Worm (Caenorhabditis elegans) whole organism, L2 larva: Measurements from ENCODE around the gene kcc-3.

ENCODE experiments used
- C34F6.9 ChIP-seq: fragments of 150-350 bp; optimal IDR thresholded peaks from 2 replicates; lab custom pipeline; 2014; ENCODE audit warnings: missing biosample characterization, missing genetic modification characterization
- F13H6.1 ChIP-seq: sonication (generic microtip); optimal IDR thresholded peaks from 2 replicates; lab custom pipeline; 2016; ENCODE audit warnings: missing genetic modification characterization, missing compliant biosample characterization
- R02D3.7 ChIP-seq: fragments of 150-350 bp; optimal IDR thresholded peaks from 2 replicates; lab custom pipeline; 2014; ENCODE audit warnings: missing biosample characterization, missing genetic modification characterization
- Y55F3AM.14 ChIP-seq: fragments of 200-800 bp; sonication (Bioruptor generic); optimal IDR thresholded peaks from 2 replicates; lab custom pipeline; 2018; ENCODE audit warnings: mild to moderate bottlenecking, missing genetic modification characterization, missing compliant biosample characterization
- ZK546.5 ChIP-seq: sonication (generic microtip); optimal IDR thresholded peaks from 2 replicates; lab custom pipeline; 2017; ENCODE audit warnings: missing biosample characterization, missing genetic modification characterization
- alr-1 ChIP-seq: fragments of 150-350 bp; optimal IDR thresholded peaks from 2 replicates; lab custom pipeline; 2014; ENCODE audit warnings: missing biosample characterization, missing genetic modification characterization
- aly-2 ChIP-seq: fragments of 150-350 bp; optimal IDR thresholded peaks from 2 replicates; lab custom pipeline; 2014; ENCODE audit warnings: missing biosample characterization, missing genetic modification characterization
- ama-1 ChIP-seq: fragments of 150-350 bp; optimal IDR thresholded peaks from 2 replicates; lab custom pipeline; 2018; ENCODE audit warnings: inconsistent platforms
- blmp-1 ChIP-seq: sonication (generic microtip); optimal IDR thresholded peaks from 2 replicates; lab custom pipeline; 2017; ENCODE audit warnings: missing genetic modification characterization, mild to moderate bottlenecking, missing compliant biosample characterization, antibody characterized with exemption, moderate library complexity; ENCODE audit not compliant: insufficient read depth
- ceh-16 ChIP-seq: fragments of 150-350 bp; optimal IDR thresholded peaks from 2 replicates; lab custom pipeline; 2014; ENCODE audit warnings: missing biosample characterization, missing genetic modification characterization
- ceh-82 ChIP-seq: fragments of 150-350 bp; optimal IDR thresholded peaks from 2 replicates; lab custom pipeline; 2014; ENCODE audit warnings: missing biosample characterization, missing genetic modification characterization
- crh-2 ChIP-seq: sonication (generic microtip); optimal IDR thresholded peaks from 2 replicates; lab custom pipeline; 2017; ENCODE audit warnings: missing biosample characterization, missing genetic modification characterization
- dmd-4 ChIP-seq: sonication (generic microtip); optimal IDR thresholded peaks from 2 replicates; lab custom pipeline; 2017; ENCODE audit warnings: missing biosample characterization, missing genetic modification characterization
- egl-27 ChIP-seq: sonication (generic microtip); optimal IDR thresholded peaks from 3 replicates; lab custom pipeline; 2017; ENCODE audit warnings: missing biosample characterization, missing genetic modification reagents, missing genetic modification characterization
- elt-1 ChIP-seq: fragments of 150-350 bp; optimal IDR thresholded peaks from 2 replicates; lab custom pipeline; 2014; ENCODE audit warnings: missing biosample characterization, missing genetic modification characterization
- elt-3 ChIP-seq: sonication (generic microtip); optimal IDR thresholded peaks from 2 replicates; lab custom pipeline; 2017; ENCODE audit warnings: missing biosample characterization, missing genetic modification characterization
- fos-1 ChIP-seq: fragments of 150-350 bp; optimal IDR thresholded peaks from 2 replicates; lab custom pipeline; 2014; ENCODE audit warnings: missing biosample characterization, missing genetic modification characterization
- gmeb-1 ChIP-seq: fragments of 150-350 bp; optimal IDR thresholded peaks from 2 replicates; lab custom pipeline; 2014; ENCODE audit warnings: missing biosample characterization, missing genetic modification characterization
- lin-11 ChIP-seq: fragments of 150-350 bp; sonication (generic microtip); optimal IDR thresholded peaks from 2 replicates; lab custom pipeline; 2014; ENCODE audit warnings: missing biosample characterization, missing genetic modification characterization, inconsistent platforms, mixed read lengths
- lin-13 ChIP-seq: fragments of 150-350 bp; optimal IDR thresholded peaks from 2 replicates; lab custom pipeline; 2014; ENCODE audit warnings: missing biosample characterization, missing genetic modification reagents, missing genetic modification characterization
- lin-39 ChIP-seq: fragments of 150-350 bp; optimal IDR thresholded peaks from 2 replicates; lab custom pipeline; 2014; ENCODE audit warnings: missing biosample characterization, missing genetic modification reagents, missing genetic modification characterization
- lsy-2 ChIP-seq, 2 experiments: fragments of 150-350 bp in 1 of 2; sonication (generic microtip) in 1 of 2; optimal IDR thresholded peaks; 2 replicates each; lab custom pipeline; 2014 to 2017; ENCODE audit warnings: missing biosample characterization in 2 of 2, missing genetic modification characterization in 2 of 2
- mab-5 ChIP-seq: fragments of 150-350 bp; optimal IDR thresholded peaks from 2 replicates; lab custom pipeline; 2014; ENCODE audit warnings: missing biosample characterization, missing genetic modification characterization
- mbf-1 ChIP-seq: sonication (generic microtip); optimal IDR thresholded peaks from 2 replicates; lab custom pipeline; 2017; ENCODE audit warnings: missing biosample characterization, missing genetic modification characterization
- mdl-1 ChIP-seq, 2 experiments: fragments of 150-350 bp in 1 of 2; sonication (generic microtip) in 1 of 2; optimal IDR thresholded peaks; 2 replicates each; lab custom pipeline; 2017; ENCODE audit warnings: missing biosample characterization in 2 of 2, missing genetic modification characterization in 2 of 2
- nhr-10 ChIP-seq: sonication (generic microtip); optimal IDR thresholded peaks from 2 replicates; lab custom pipeline; 2017; ENCODE audit warnings: missing biosample characterization, missing genetic modification characterization
- nhr-11 ChIP-seq: fragments of 150-350 bp; optimal IDR thresholded peaks from 2 replicates; lab custom pipeline; 2014; ENCODE audit warnings: missing biosample characterization, missing genetic modification characterization
- nhr-12 ChIP-seq: fragments of 150-350 bp; optimal IDR thresholded peaks from 2 replicates; lab custom pipeline; 2014; ENCODE audit warnings: missing biosample characterization, missing genetic modification characterization
- nhr-129 ChIP-seq: fragments of 150-350 bp; optimal IDR thresholded peaks from 2 replicates; lab custom pipeline; 2014; ENCODE audit warnings: missing biosample characterization, missing genetic modification characterization
- nhr-21 ChIP-seq: fragments of 150-350 bp; optimal IDR thresholded peaks from 2 replicates; lab custom pipeline; 2014; ENCODE audit warnings: missing biosample characterization, missing genetic modification characterization
- nhr-23 ChIP-seq: fragments of 150-350 bp; optimal IDR thresholded peaks from 2 replicates; lab custom pipeline; 2014; ENCODE audit warnings: missing biosample characterization, missing genetic modification reagents, missing genetic modification characterization
- nhr-237 ChIP-seq: fragments of 150-350 bp; optimal IDR thresholded peaks from 2 replicates; lab custom pipeline; 2014; ENCODE audit warnings: missing biosample characterization, missing genetic modification characterization
- nhr-25 ChIP-seq: fragments of 150-350 bp; sonication (generic microtip); optimal IDR thresholded peaks from 3 replicates; lab custom pipeline; 2014; ENCODE audit warnings: missing biosample characterization, missing genetic modification characterization
- nhr-6 ChIP-seq: fragments of 150-350 bp; optimal IDR thresholded peaks from 2 replicates; lab custom pipeline; 2014; ENCODE audit warnings: missing biosample characterization, missing genetic modification characterization
- nhr-77 ChIP-seq: fragments of 150-350 bp; optimal IDR thresholded peaks from 2 replicates; lab custom pipeline; 2014; ENCODE audit warnings: missing biosample characterization, missing genetic modification characterization
- peb-1 ChIP-seq: fragments of 150-350 bp; optimal IDR thresholded peaks from 2 replicates; lab custom pipeline; 2014; ENCODE audit warnings: missing biosample characterization, missing genetic modification characterization
- sem-4 ChIP-seq: fragments of 150-350 bp; optimal IDR thresholded peaks from 2 replicates; lab custom pipeline; 2014; ENCODE audit warnings: missing biosample characterization, missing genetic modification reagents, missing genetic modification characterization
- skn-1 ChIP-seq: sonication (generic microtip); optimal IDR thresholded peaks from 2 replicates; lab custom pipeline; 2017; ENCODE audit warnings: missing biosample characterization, missing genetic modification characterization
- sma-3 ChIP-seq: sonication (generic microtip); optimal IDR thresholded peaks from 2 replicates; lab custom pipeline; 2016; ENCODE audit warnings: missing genetic modification reagents, missing genetic modification characterization, missing compliant biosample characterization
- sma-9 ChIP-seq, 2 experiments: fragments of 150-350 bp in 1 of 2; sonication (generic microtip) in 1 of 2; optimal IDR thresholded peaks; 2 replicates each; lab custom pipeline; 2014 to 2016; ENCODE audit warnings: missing genetic modification characterization in 2 of 2, mild to moderate bottlenecking in 1 of 2, missing biosample characterization in 1 of 2, missing compliant biosample characterization in 1 of 2, missing genetic modification reagents in 1 of 2, moderate library complexity in 1 of 2
- snpc-4 ChIP-seq: fragments of 150-350 bp; optimal IDR thresholded peaks from 2 replicates; lab custom pipeline; 2014; ENCODE audit warnings: missing biosample characterization, missing genetic modification characterization
- unc-39 ChIP-seq: fragments of 150-350 bp; optimal IDR thresholded peaks from 2 replicates; lab custom pipeline; 2014; ENCODE audit warnings: missing biosample characterization, missing genetic modification characterization
- unc-55 ChIP-seq: fragments of 150-350 bp; sonication (generic microtip); optimal IDR thresholded peaks from 3 replicates; lab custom pipeline; 2014; ENCODE audit warnings: missing biosample characterization, missing genetic modification reagents, missing genetic modification characterization
- unc-62 ChIP-seq: fragments of 150-350 bp; optimal IDR thresholded peaks from 2 replicates; lab custom pipeline; 2014; ENCODE audit warnings: missing biosample characterization, missing genetic modification reagents, missing genetic modification characterization
- zag-1 ChIP-seq: fragments of 150-350 bp; optimal IDR thresholded peaks from 2 replicates; lab custom pipeline; 2014; ENCODE audit warnings: missing biosample characterization, missing genetic modification characterization
- ztf-1 ChIP-seq: fragments of 200-800 bp; sonication (Bioruptor generic); conservative IDR thresholded peaks from 2 replicates; pipeline ENCODE4 v1.3.6; 2022; ENCODE audit warnings: missing genetic modification characterization, missing compliant biosample characterization
- ztf-11 ChIP-seq: sonication (generic microtip); optimal IDR thresholded peaks from 2 replicates; lab custom pipeline; 2017; ENCODE audit warnings: missing biosample characterization, missing genetic modification characterization
- ztf-4 ChIP-seq: fragments of 150-350 bp; optimal IDR thresholded peaks from 2 replicates; lab custom pipeline; 2014; ENCODE audit warnings: missing biosample characterization, missing genetic modification characterization

The kcc-3 gene

DNA sequence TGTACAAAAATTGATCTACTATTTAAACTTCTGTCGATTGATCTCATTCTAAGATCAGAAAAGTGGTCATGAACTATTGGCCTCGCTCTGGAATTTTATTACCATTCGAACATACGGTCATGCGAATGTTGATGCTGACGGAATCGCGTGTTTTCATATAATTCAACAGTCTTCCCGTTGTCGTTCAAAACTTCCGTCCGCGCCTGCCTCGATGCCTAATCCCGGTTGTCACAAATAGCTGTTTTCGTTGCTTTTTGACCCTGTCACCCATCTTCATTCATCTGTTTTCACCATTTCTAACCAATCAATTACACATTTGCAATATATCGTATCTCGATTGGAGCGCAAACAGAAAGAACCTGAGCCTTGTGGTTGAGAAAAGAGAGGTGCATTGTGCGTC is 40.7 kb downstream of the kcc-3 start:
- TF ChIP-seq nhr-25 (tag; lab: Kevin White, UChicago) (peak; percentile 35), sem-4 (tag; lab: Kevin White, UChicago) (no peak)

DNA sequence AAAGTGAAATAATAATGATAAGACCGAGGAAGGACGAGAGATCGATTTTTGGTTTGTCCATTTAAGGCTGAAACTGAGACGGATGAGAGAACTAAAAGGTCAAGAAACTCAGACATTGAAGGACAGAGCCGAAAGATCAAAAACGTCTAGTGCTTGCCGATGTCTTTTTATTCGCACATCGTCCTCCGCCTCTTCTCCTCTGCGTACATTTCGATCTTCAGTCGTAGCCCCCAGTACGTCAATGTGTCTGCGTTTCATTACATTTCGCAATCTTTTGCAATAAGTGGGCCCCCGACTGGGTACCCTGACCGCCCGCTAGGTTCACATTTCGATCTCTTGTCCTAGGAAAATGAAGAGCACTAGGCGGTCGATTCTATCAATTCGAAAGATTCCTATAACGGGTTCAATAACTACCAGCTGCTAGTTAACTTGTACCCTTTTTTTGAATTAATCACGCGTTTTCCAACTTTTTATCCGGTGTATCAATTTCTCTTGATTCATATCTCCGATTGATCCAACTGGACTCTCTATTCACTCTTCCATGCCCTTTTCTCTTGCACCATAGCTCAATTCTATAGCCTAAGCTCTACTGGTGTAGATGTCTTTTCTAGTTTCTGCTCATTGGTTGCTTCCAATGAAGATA is 41.9 kb downstream of the kcc-3 start:
- no peak for TF ChIP-seq elt-3
- TF ChIP-seq nhr-11 (tag; lab: Kevin White, UChicago), result no peak
- peak; percentile 60 for TF ChIP-seq blmp-1 (tag; lab: Kevin White, UChicago)
- no peak for TF ChIP-seq nhr-6 (tag; lab: Kevin White, UChicago)
- no peak for TF ChIP-seq nhr-21 (tag; lab: Kevin White, UChicago)
- peak; percentile 85 for TF ChIP-seq fos-1 (tag; lab: Kevin White, UChicago)
- TF ChIP-seq unc-55, result no peak
- no peak for TF ChIP-seq lin-39 (tag; lab: Kevin White, UChicago)
- TF ChIP-seq mab-5, result no peak
- no peak for TF ChIP-seq Y55F3AM.14 (GFP tag; lab: Kevin White, UChicago)
- peak; percentile 54 for TF ChIP-seq F13H6.1 (tag; lab: Kevin White, UChicago)
- TF ChIP-seq gmeb-1 (tag; lab: Kevin White, UChicago), result peak; percentile 20
- TF ChIP-seq ZK546.5, result no peak
- TF ChIP-seq unc-39 (tag; lab: Kevin White, UChicago), result no peak
- no peak for TF ChIP-seq dmd-4 (tag; lab: Kevin White, UChicago)
- no peak for TF ChIP-seq unc-62 (GFP tag; lab: Kevin White, UChicago)
- no peak for TF ChIP-seq lin-13
- no peak for TF ChIP-seq R02D3.7
- TF ChIP-seq C34F6.9 (tag; lab: Kevin White, UChicago), result peak; percentile 56
- no peak for TF ChIP-seq ztf-11 (tag; lab: Kevin White, UChicago)
- TF ChIP-seq crh-2 (tag; lab: Kevin White, UChicago), result peak; percentile 63
- no peak for TF ChIP-seq elt-1
- no peak for TF ChIP-seq nhr-10 (tag; lab: Kevin White, UChicago)
- no peak for TF ChIP-seq peb-1 (tag; lab: Kevin White, UChicago)
- TF ChIP-seq aly-2 (tag; lab: Kevin White, UChicago), result no peak
- no peak for TF ChIP-seq alr-1 (tag; lab: Kevin White, UChicago)
- no peak for TF ChIP-seq mbf-1 (tag; lab: Kevin White, UChicago)
- no peak for TF ChIP-seq snpc-4 (tag; lab: Kevin White, UChicago)
- TF ChIP-seq nhr-25 (tag; lab: Kevin White, UChicago), result peak; percentile 76
- TF ChIP-seq ceh-82 (tag; lab: Kevin White, UChicago), result no peak
- no peak for TF ChIP-seq ceh-16 (tag; lab: Kevin White, UChicago)
- TF ChIP-seq sma-9 (GFP tag; optimal IDR thresholded peaks at IDR 0.05; lab: Kevin White, UChicago), result peak; percentile 89
- no peak for TF ChIP-seq sma-9 (tag; optimal IDR thresholded peaks at IDR 0.05; lab: Kevin White, UChicago)
- peak; percentile 42 for TF ChIP-seq sma-3 (GFP tag; lab: Kevin White, UChicago)
- TF ChIP-seq nhr-12 (tag; lab: Kevin White, UChicago), result no peak
- TF ChIP-seq ztf-1, result no peak
- TF ChIP-seq nhr-237 (tag; lab: Kevin White, UChicago), result no peak
- no peak for TF ChIP-seq lin-11 (tag; lab: Kevin White, UChicago)
- TF ChIP-seq nhr-23 (tag; lab: Kevin White, UChicago), result no peak
- no peak for TF ChIP-seq mdl-1 (tag; optimal IDR thresholded peaks at IDR 0.05; lab: Kevin White, UChicago)
- peak; percentile 72 for TF ChIP-seq zag-1 (tag; lab: Kevin White, UChicago)
- no peak for TF ChIP-seq ztf-4 (tag; lab: Kevin White, UChicago)
- no peak for TF ChIP-seq skn-1 (tag; lab: Kevin White, UChicago)
- peak; percentile 97 for TF ChIP-seq nhr-129 (tag; lab: Kevin White, UChicago)
- no peak for TF ChIP-seq nhr-77 (tag; lab: Kevin White, UChicago)
- TF ChIP-seq egl-27, result no peak
- TF ChIP-seq ama-1 (lab: Kevin White, UChicago), result no peak
- peak; percentile 34 for TF ChIP-seq sem-4 (tag; lab: Kevin White, UChicago)
- TF ChIP-seq lsy-2 (tag; optimal IDR thresholded peaks at IDR 0.05; lab: Kevin White, UChicago), result peak in 1 of 2 experiments; percentile 54
